Fruit fly (Drosophila melanogaster) whole organism, pupa: ENCODE results near the gene mRpL3.

Experiments used
- CG10348 ChIP-seq: fragments of 200-800 bp; sonication (Bioruptor generic); IDR thresholded peaks from 2 replicates; pipeline ENCODE4 v1.3.6; 2022; ENCODE audit warnings: missing biosample characterization, missing genetic modification characterization
- CG12605 ChIP-seq: fragments of 200-800 bp; sonication (Bioruptor generic); IDR thresholded peaks from 2 replicates; pipeline ENCODE4 v1.3.6; 2022; ENCODE audit warnings: missing biosample characterization, missing genetic modification characterization
- CG13204 ChIP-seq: fragments of 200-800 bp; sonication (Bioruptor generic); optimal IDR thresholded peaks from 2 replicates; lab custom pipeline; 2018; ENCODE audit warnings: missing biosample characterization, mild to moderate bottlenecking, missing genetic modification characterization, moderate library complexity
- CG14655 ChIP-seq: fragments of 200-800 bp; sonication (Bioruptor generic); optimal IDR thresholded peaks from 3 replicates; lab custom pipeline; 2017; ENCODE audit warnings: mild to moderate bottlenecking, missing biosample characterization, missing genetic modification reagents, missing genetic modification characterization
- CG15710 ChIP-seq: fragments of 200-800 bp; sonication (Bioruptor generic); optimal IDR thresholded peaks from 2 replicates; lab custom pipeline; 2018; ENCODE audit warnings: missing biosample characterization, mild to moderate bottlenecking, missing genetic modification characterization, moderate library complexity
- CG17806 ChIP-seq: fragments of 200-800 bp; sonication (Bioruptor generic); optimal IDR thresholded peaks from 2 replicates; lab custom pipeline; 2018; ENCODE audit warnings: missing biosample characterization, mild to moderate bottlenecking, missing genetic modification characterization, moderate library complexity
- CG32121 ChIP-seq: fragments of 200-800 bp; sonication (Bioruptor generic); IDR thresholded peaks from 2 replicates; pipeline ENCODE4 v1.3.6; 2022; ENCODE audit warnings: missing biosample characterization, missing genetic modification characterization
- CG34367 ChIP-seq: fragments of 200-800 bp; sonication (Bioruptor generic); optimal IDR thresholded peaks from 2 replicates; lab custom pipeline; 2018; ENCODE audit warnings: missing biosample characterization, mild to moderate bottlenecking, missing genetic modification characterization
- CG4496 ChIP-seq: fragments of 200-800 bp; sonication (Bioruptor generic); IDR thresholded peaks from 3 replicates; pipeline ENCODE4 v1.3.6; 2022; ENCODE audit warnings: missing biosample characterization, missing genetic modification characterization
- CG8159 ChIP-seq: fragments of 200-800 bp; sonication (Bioruptor generic); optimal IDR thresholded peaks from 3 replicates; lab custom pipeline; 2018; ENCODE audit warnings: missing biosample characterization, mild to moderate bottlenecking, missing genetic modification characterization, moderate library complexity
- CG8301 ChIP-seq: fragments of 200-800 bp; sonication (Bioruptor generic); optimal IDR thresholded peaks from 2 replicates; lab custom pipeline; 2018; ENCODE audit warnings: missing biosample characterization, mild to moderate bottlenecking, missing genetic modification characterization
- CG9948 ChIP-seq: fragments of 200-800 bp; sonication (Bioruptor generic); optimal IDR thresholded peaks from 2 replicates; lab custom pipeline; 2018; ENCODE audit warnings: missing biosample characterization, mild to moderate bottlenecking, missing genetic modification characterization, moderate library complexity
- D1 ChIP-seq: fragments of 200-800 bp; sonication (Bioruptor generic); optimal IDR thresholded peaks from 2 replicates; lab custom pipeline; 2018; ENCODE audit warnings: missing biosample characterization, mild to moderate bottlenecking, missing genetic modification characterization, moderate library complexity
- EcR ChIP-seq: fragments of 200-800 bp; sonication (Bioruptor generic); optimal IDR thresholded peaks from 3 replicates; lab custom pipeline; 2019; ENCODE audit warnings: missing biosample characterization, missing genetic modification characterization, mild to moderate bottlenecking, moderate library complexity, missing genetic modification reagents
- Ets98B ChIP-seq: fragments of 200-800 bp; sonication (Bioruptor generic); IDR thresholded peaks from 2 replicates; pipeline ENCODE4 v1.3.6; 2022; ENCODE audit warnings: missing biosample characterization, missing genetic modification characterization
- Pif1A ChIP-seq: fragments of 200-800 bp; sonication (Bioruptor generic); optimal IDR thresholded peaks from 3 replicates; lab custom pipeline; 2016; ENCODE audit warnings: missing biosample characterization, missing genetic modification characterization
- Pif1B ChIP-seq: fragments of 200-800 bp; sonication (Bioruptor generic); optimal IDR thresholded peaks from 3 replicates; lab custom pipeline; 2016; ENCODE audit warnings: missing biosample characterization, missing genetic modification characterization
- Snoo ChIP-seq: fragments of 200-800 bp; sonication (Bioruptor generic); optimal IDR thresholded peaks from 3 replicates; lab custom pipeline; 2017; ENCODE audit warnings: missing biosample characterization, mild to moderate bottlenecking, missing genetic modification characterization, inconsistent platforms
- fd96Ca ChIP-seq: fragments of 200-800 bp; sonication (Bioruptor generic); IDR thresholded peaks from 3 replicates; pipeline ENCODE4 v1.3.6; 2022; ENCODE audit warnings: missing biosample characterization, missing genetic modification characterization
- gl ChIP-seq: fragments of 200-800 bp; sonication (Bioruptor generic); optimal IDR thresholded peaks from 2 replicates; lab custom pipeline; 2018; ENCODE audit warnings: missing biosample characterization, mild to moderate bottlenecking, missing genetic modification characterization
- rn ChIP-seq: fragments of 200-800 bp; sonication (Bioruptor generic); IDR thresholded peaks from 2 replicates; pipeline ENCODE4 v1.3.6; 2022; ENCODE audit warnings: missing biosample characterization, missing genetic modification characterization

Gene mRpL3

dm6 chrX:15746682-15747196, 14.3 kb upstream of the mRpL3 start:
- no peak for TF ChIP-seq CG10348
- TF ChIP-seq CG32121 = no peak

- TF ChIP-seq Ets98B (GFP tag; lab: Robert Waterston, UW) (no peak), rn (no peak), CG8159 (tag; lab: Kevin White, UChicago) (no peak), CG10348 (no peak), fd96Ca (GFP tag; lab: Robert Waterston, UW) (no peak), Snoo (no peak), CG17806 (no peak), CG8301 (tag; lab: Kevin White, UChicago) (no peak), CG15710 (tag; lab: Kevin White, UChicago) (no peak), Pif1B (no peak), D1 (tag; lab: Kevin White, UChicago) (no peak), CG4496 (GFP tag; lab: Robert Waterston, UW) (no peak), CG34367 (tag; lab: Kevin White, UChicago) (no peak), CG32121 (no peak), EcR (GFP tag; lab: Kevin White, UChicago) (no peak), Pif1A (GFP tag; lab: Kevin White, UChicago) (no peak), CG14655 (no peak), CG12605 (no peak), gl (tag; lab: Kevin White, UChicago) (no peak)
- TF ChIP-seq, all 21 proteins: peak for 0
Observed at dm6 chrX:15748945-15749344, 12.1 kb upstream of the mRpL3 start, which contains the start of gene Mvd. Gene Mvd, plus strand, starts transcription at chrX:15749166.

dm6 chrX:15756018-15756417, 5.0 kb upstream of the mRpL3 start, which contains the start of gene CG8260:
Gene CG8260, plus strand, starts transcription at chrX:15756318.
- no peak for TF ChIP-seq CG32121

dm6 chrX:15758692-15759240, 2.3 kb upstream of the mRpL3 start:
- TF ChIP-seq EcR (GFP tag; lab: Kevin White, UChicago) (no peak), rn (no peak), CG15710 (tag; lab: Kevin White, UChicago) (no peak), CG8301 (tag; lab: Kevin White, UChicago) (no peak), D1 (tag; lab: Kevin White, UChicago) (no peak), CG8159 (tag; lab: Kevin White, UChicago) (no peak), CG32121 (no peak), Snoo (no peak), Ets98B (GFP tag; lab: Robert Waterston, UW) (no peak), Pif1A (GFP tag; lab: Kevin White, UChicago) (no peak), fd96Ca (GFP tag; lab: Robert Waterston, UW) (no peak), CG14655 (no peak), CG4496 (GFP tag; lab: Robert Waterston, UW) (no peak), CG10348 (no peak), CG34367 (tag; lab: Kevin White, UChicago) (no peak), CG13204 (GFP tag; lab: Kevin White, UChicago) (no peak), Pif1B (no peak)

dm6 chrX:15759752-15760446, 1.1 kb upstream of the mRpL3 start:
- TF ChIP-seq CG12605 (no peak), EcR (GFP tag; lab: Kevin White, UChicago) (peak; percentile 11)

- TF ChIP-seq CG8159 (tag; lab: Kevin White, UChicago) (no peak), gl (tag; lab: Kevin White, UChicago) (no peak)
Observed at dm6 chrX:15761298-15761640, 221 bp downstream of the mRpL3 start.

- TF ChIP-seq fd96Ca (GFP tag; lab: Robert Waterston, UW) = no peak
- TF ChIP-seq CG8301 (tag; lab: Kevin White, UChicago) = no peak
- TF ChIP-seq CG9948 (tag; lab: Kevin White, UChicago) = no peak
- no peak for TF ChIP-seq CG13204 (GFP tag; lab: Kevin White, UChicago)
- TF ChIP-seq CG14655 = no peak
- TF ChIP-seq CG34367 (tag; lab: Kevin White, UChicago) = no peak
- TF ChIP-seq EcR (GFP tag; lab: Kevin White, UChicago) = no peak
- TF ChIP-seq CG15710 (tag; lab: Kevin White, UChicago) = no peak
- TF ChIP-seq CG4496 (GFP tag; lab: Robert Waterston, UW) = no peak
- no peak for TF ChIP-seq D1 (tag; lab: Kevin White, UChicago)
- no peak for TF ChIP-seq CG32121
- TF ChIP-seq Snoo = no peak
- no peak for TF ChIP-seq CG12605
- TF ChIP-seq gl (tag; lab: Kevin White, UChicago) = no peak
- TF ChIP-seq rn = no peak
- TF ChIP-seq Pif1B = no peak
- TF ChIP-seq Ets98B (GFP tag; lab: Robert Waterston, UW) = no peak
Observed at dm6 chrX:15762723-15763122, 1.7 kb downstream of the mRpL3 start, which contains the start of gene Polr3A. Gene Polr3A, plus strand, starts transcription at chrX:15762956.
